Worm (Caenorhabditis elegans) whole organism, young adult: ENCODE measurements around the gene ifet-1.
A peak's percentile ranks its signal among the peaks of the same experiment; 100 is the strongest.

Source experiments
- B0019.2 ChIP-seq: fragments of 200-800 bp; sonication (Bioruptor generic); conservative IDR thresholded peaks from 2 replicates; pipeline ENCODE4 v1.3.6; 2022; ENCODE audit warnings: missing genetic modification reagents, missing genetic modification characterization, missing compliant biosample characterization
- C06A6.2 ChIP-seq: fragments of 200-800 bp; sonication (Bioruptor generic); conservative IDR thresholded peaks from 2 replicates; pipeline ENCODE4 v1.3.6; 2022; ENCODE audit warnings: missing genetic modification characterization, missing compliant biosample characterization
- F33H1.4 ChIP-seq: fragments of 200-800 bp; sonication (Bioruptor generic); IDR thresholded peaks from 2 replicates; pipeline ENCODE4 v1.3.6; 2022; ENCODE audit warnings: missing genetic modification reagents, missing genetic modification characterization, missing compliant biosample characterization
- F37B4.10 ChIP-seq: fragments of 200-800 bp; sonication (Bioruptor generic); IDR thresholded peaks from 2 replicates; pipeline ENCODE4 v1.3.6; 2022; ENCODE audit warnings: missing genetic modification characterization, missing compliant biosample characterization
- Y53F4B.3 ChIP-seq: fragments of 200-800 bp; sonication (Bioruptor generic); IDR thresholded peaks from 2 replicates; pipeline ENCODE4 v1.3.6; 2022; ENCODE audit warnings: missing genetic modification reagents, missing genetic modification characterization, missing compliant biosample characterization
- Y79H2A.3 ChIP-seq: fragments of 200-800 bp; sonication (Bioruptor generic); conservative IDR thresholded peaks from 2 replicates; pipeline ENCODE4 v1.3.6; 2022; ENCODE audit warnings: missing genetic modification reagents, missing genetic modification characterization, missing compliant biosample characterization
- akir-1 ChIP-seq: fragments of 200-800 bp; sonication (Bioruptor generic); optimal IDR thresholded peaks from 2 replicates; lab custom pipeline; 2018; ENCODE audit warnings: mild to moderate bottlenecking, missing genetic modification characterization, moderate library complexity, missing compliant biosample characterization
- aptf-3 ChIP-seq: fragments of 200-800 bp; sonication (Bioruptor generic); IDR thresholded peaks from 2 replicates; pipeline ENCODE4 v1.3.6; 2022; ENCODE audit warnings: missing genetic modification characterization, missing compliant biosample characterization
- attf-3 ChIP-seq: fragments of 200-800 bp; sonication (Bioruptor generic); conservative IDR thresholded peaks from 2 replicates; pipeline ENCODE4 v1.3.6; 2022; ENCODE audit warnings: missing genetic modification reagents, missing genetic modification characterization, missing compliant biosample characterization
- attf-6 ChIP-seq: fragments of 200-800 bp; sonication (Bioruptor generic); IDR thresholded peaks from 2 replicates; pipeline ENCODE4 v1.3.6; 2022; ENCODE audit warnings: missing genetic modification reagents, missing genetic modification characterization, missing compliant biosample characterization
- ceh-100 ChIP-seq: fragments of 200-800 bp; sonication (Bioruptor generic); IDR thresholded peaks from 2 replicates; pipeline ENCODE4 v1.3.6; 2022; ENCODE audit warnings: missing genetic modification reagents, missing genetic modification characterization, missing compliant biosample characterization
- ceh-58 ChIP-seq: fragments of 200-800 bp; sonication (Bioruptor generic); IDR thresholded peaks from 2 replicates; pipeline ENCODE4 v1.3.6; 2022; ENCODE audit warnings: missing genetic modification characterization, missing compliant biosample characterization
- ceh-79 ChIP-seq: sonication (generic microtip); optimal IDR thresholded peaks from 2 replicates; lab custom pipeline; 2017; ENCODE audit warnings: mild to moderate bottlenecking, missing genetic modification characterization, missing compliant biosample characterization
- die-1 ChIP-seq: sonication (generic microtip); optimal IDR thresholded peaks from 2 replicates; lab custom pipeline; 2016; ENCODE audit warnings: missing genotype, mild to moderate bottlenecking, missing genetic modification characterization, missing compliant biosample characterization
- dpl-1 ChIP-seq: fragments of 150-350 bp; optimal IDR thresholded peaks from 2 replicates; lab custom pipeline; 2014; ENCODE audit warnings: missing biosample characterization, missing genetic modification reagents, missing genetic modification characterization
- efl-1 ChIP-seq: fragments of 150-350 bp; optimal IDR thresholded peaks from 2 replicates; lab custom pipeline; 2014; ENCODE audit warnings: missing biosample characterization, missing genetic modification reagents, missing genetic modification characterization
- egl-18 ChIP-seq: fragments of 200-800 bp; sonication (Bioruptor generic); IDR thresholded peaks from 2 replicates; pipeline ENCODE4 v1.3.6; 2022; ENCODE audit warnings: missing genetic modification reagents, missing genetic modification characterization, missing compliant biosample characterization
- egl-44 ChIP-seq: fragments of 200-800 bp; sonication (Bioruptor generic); IDR thresholded peaks from 2 replicates; pipeline ENCODE4 v1.3.6; 2022; ENCODE audit warnings: missing genetic modification reagents, missing genetic modification characterization, missing compliant biosample characterization
- ets-4 ChIP-seq: fragments of 200-800 bp; sonication (Bioruptor generic); optimal IDR thresholded peaks from 2 replicates; lab custom pipeline; 2018; ENCODE audit warnings: mild to moderate bottlenecking, missing genetic modification characterization, missing compliant biosample characterization
- hrde-1 ChIP-seq: sonication (generic microtip); optimal IDR thresholded peaks from 2 replicates; lab custom pipeline; 2016; ENCODE audit warnings: missing genetic modification characterization, mild to moderate bottlenecking, missing compliant biosample characterization, moderate library complexity, missing genotype, missing genetic modification reagents, borderline replicate concordance
- hsf-1 ChIP-seq: fragments of 200-800 bp; sonication (Bioruptor generic); IDR thresholded peaks from 2 replicates; pipeline ENCODE4 v1.3.6; 2022; ENCODE audit warnings: missing genetic modification reagents, missing genetic modification characterization, missing compliant biosample characterization
- lag-1 ChIP-seq: fragments of 200-800 bp; sonication (Bioruptor generic); IDR thresholded peaks from 2 replicates; pipeline ENCODE4 v1.3.6; 2022; ENCODE audit warnings: missing genetic modification reagents, missing genetic modification characterization, missing compliant biosample characterization
- let-526 ChIP-seq: fragments of 200-800 bp; sonication (Bioruptor generic); IDR thresholded peaks from 2 replicates; pipeline ENCODE4 v1.3.6; 2022; ENCODE audit warnings: missing genetic modification reagents, missing genetic modification characterization, missing compliant biosample characterization
- lin-40 ChIP-seq: sonication (generic microtip); optimal IDR thresholded peaks from 2 replicates; lab custom pipeline; 2016; ENCODE audit warnings: missing genetic modification characterization, mild to moderate bottlenecking, missing compliant biosample characterization, missing genotype, missing genetic modification reagents
- lin-54 ChIP-seq: fragments of 200-800 bp; sonication (Bioruptor generic); optimal IDR thresholded peaks from 2 replicates; lab custom pipeline; 2018; ENCODE audit warnings: mild to moderate bottlenecking, missing genetic modification characterization, missing compliant biosample characterization
- lir-1 ChIP-seq: fragments of 200-800 bp; sonication (Bioruptor generic); conservative IDR thresholded peaks from 2 replicates; pipeline ENCODE4 v1.3.6; 2022; ENCODE audit warnings: missing genetic modification reagents, missing genetic modification characterization, missing compliant biosample characterization
- lsl-1 ChIP-seq: fragments of 200-800 bp; sonication (Bioruptor generic); optimal IDR thresholded peaks from 2 replicates; lab custom pipeline; 2018; ENCODE audit warnings: mild to moderate bottlenecking, missing genetic modification characterization, moderate library complexity, missing compliant biosample characterization
- madf-6 ChIP-seq: fragments of 200-800 bp; sonication (Bioruptor generic); IDR thresholded peaks from 2 replicates; pipeline ENCODE4 v1.3.6; 2022; ENCODE audit warnings: missing genetic modification reagents, missing genetic modification characterization, missing compliant biosample characterization
- madf-8 ChIP-seq: fragments of 200-800 bp; sonication (Bioruptor generic); conservative IDR thresholded peaks from 2 replicates; pipeline ENCODE4 v1.3.6; 2022; ENCODE audit warnings: missing genetic modification reagents, missing genetic modification characterization, missing compliant biosample characterization
- mes-4 ChIP-seq: sonication (generic microtip); optimal IDR thresholded peaks from 2 replicates; lab custom pipeline; 2016; ENCODE audit warnings: missing genotype, missing genetic modification characterization, missing compliant biosample characterization
- nfya-2 ChIP-seq: fragments of 200-800 bp; sonication (Bioruptor generic); IDR thresholded peaks from 2 replicates; pipeline ENCODE4 v1.3.6; 2022; ENCODE audit warnings: missing genetic modification reagents, missing genetic modification characterization, missing compliant biosample characterization
- nhr-179 ChIP-seq: sonication (generic microtip); optimal IDR thresholded peaks from 2 replicates; lab custom pipeline; 2016; ENCODE audit warnings: mild to moderate bottlenecking, missing genetic modification characterization, missing compliant biosample characterization
- nhr-27 ChIP-seq: fragments of 200-800 bp; sonication (Bioruptor generic); optimal IDR thresholded peaks from 2 replicates; lab custom pipeline; 2018; ENCODE audit warnings: mild to moderate bottlenecking, missing genetic modification characterization, moderate library complexity, missing compliant biosample characterization
- nhr-80 ChIP-seq: sonication (generic microtip); optimal IDR thresholded peaks from 2 replicates; lab custom pipeline; 2016; ENCODE audit warnings: missing genetic modification characterization, missing compliant biosample characterization
- nhr-90 ChIP-seq: sonication (generic microtip); optimal IDR thresholded peaks from 2 replicates; lab custom pipeline; 2016; ENCODE audit warnings: missing genotype, mild to moderate bottlenecking, missing genetic modification characterization, missing compliant biosample characterization
- pbrm-1 ChIP-seq: fragments of 200-800 bp; sonication (Bioruptor generic); IDR thresholded peaks from 2 replicates; pipeline ENCODE4 v1.3.6; 2022; ENCODE audit warnings: missing genetic modification reagents, missing genetic modification characterization, missing compliant biosample characterization
- pha-4 ChIP-seq: fragments of 150-350 bp; sonication (generic microtip); optimal IDR thresholded peaks from 2 replicates; lab custom pipeline; 2014; ENCODE audit warnings: missing biosample characterization, missing genetic modification reagents, missing genetic modification characterization
- repo-1 ChIP-seq: sonication (generic microtip); optimal IDR thresholded peaks from 2 replicates; lab custom pipeline; 2017; ENCODE audit warnings: mild to moderate bottlenecking, missing genetic modification characterization, missing compliant biosample characterization
- snpc-3.4 ChIP-seq: sonication (generic microtip); optimal IDR thresholded peaks from 2 replicates; lab custom pipeline; 2017; ENCODE audit warnings: missing genetic modification characterization, mild to moderate bottlenecking, missing compliant biosample characterization, antibody characterized with exemption, moderate library complexity, missing genotype, missing genetic modification reagents
- snpc-4 ChIP-seq, 5 experiments: fragments of 150-350 bp in 1 of 5; sonication (generic microtip) in 4 of 5; optimal IDR thresholded peaks; 2 replicates each; lab custom pipeline; 2014 to 2018; ENCODE audit warnings: missing genetic modification characterization in 5 of 5, missing biosample characterization in 3 of 5, antibody characterized with exemption in 2 of 5, mild to moderate bottlenecking in 2 of 5, missing compliant biosample characterization in 2 of 5, missing genotype in 2 of 5, moderate library complexity in 2 of 5, missing genetic modification reagents in 1 of 5
- xnd-1 ChIP-seq: sonication (generic microtip); optimal IDR thresholded peaks from 2 replicates; lab custom pipeline; 2016; ENCODE audit warnings: missing genotype, missing genetic modification reagents, missing genetic modification characterization, missing compliant biosample characterization
- ztf-26 ChIP-seq: sonication (generic microtip); optimal IDR thresholded peaks from 2 replicates; lab custom pipeline; 2017; ENCODE audit warnings: missing genetic modification characterization, missing compliant biosample characterization

ifet-1 gene

ce11 chrIII:4439493-4439983 is 35.4 kb downstream of the ifet-1 start, which contains the start of gene C28A5.2:
Gene C28A5.2, minus strand, starts transcription at chrIII:4439543.
- no peak for TF ChIP-seq ets-4 (GFP tag; lab: Kevin White, UChicago)
- no peak for TF ChIP-seq attf-6
- peak; percentile 79 for TF ChIP-seq F33H1.4 (GFP tag; lab: Robert Waterston, UW)
- no peak for TF ChIP-seq nhr-27 (tag; lab: Kevin White, UChicago)
- TF ChIP-seq xnd-1 (tag; lab: Kevin White, UChicago), result peak; percentile 62
- no peak for TF ChIP-seq egl-44 (GFP tag; lab: Robert Waterston, UW)
- TF ChIP-seq C06A6.2 (GFP tag; lab: Robert Waterston, UW), result no peak
- TF ChIP-seq lin-40, result no peak
- no peak for TF ChIP-seq nhr-80 (tag; lab: Kevin White, UChicago)
- TF ChIP-seq B0019.2 (GFP tag; lab: Robert Waterston, UW), result no peak
- TF ChIP-seq lin-54 (GFP tag; lab: Kevin White, UChicago), result no peak
- no peak for TF ChIP-seq lir-1
- no peak for TF ChIP-seq mes-4 (tag; lab: Kevin White, UChicago)
- TF ChIP-seq die-1, result no peak
- TF ChIP-seq egl-18 (GFP tag; lab: Robert Waterston, UW), result no peak
- TF ChIP-seq snpc-4 (GFP tag; optimal IDR thresholded peaks at IDR 0.05; lab: Kevin White, UChicago), result no peak
- no peak for TF ChIP-seq snpc-4 (tag; optimal IDR thresholded peaks at IDR 0.05; lab: Kevin White, UChicago)
- TF ChIP-seq pbrm-1, result no peak
- no peak for TF ChIP-seq ceh-79 (tag; lab: Kevin White, UChicago)
- no peak for TF ChIP-seq efl-1
- peak; percentile 90 for TF ChIP-seq madf-8 (GFP tag; lab: Robert Waterston, UW)
- no peak for TF ChIP-seq hsf-1
- TF ChIP-seq madf-6 (GFP tag; lab: Robert Waterston, UW), result peak; percentile 91
- TF ChIP-seq dpl-1 (GFP tag; lab: Kevin White, UChicago), result no peak
- no peak for TF ChIP-seq nfya-2 (GFP tag; lab: Robert Waterston, UW)
- TF ChIP-seq lag-1 (GFP tag; lab: Robert Waterston, UW), result no peak
- TF ChIP-seq snpc-3.4 (tag; lab: Kevin White, UChicago), result no peak
- TF ChIP-seq nhr-90 (tag; lab: Kevin White, UChicago), result no peak
- no peak for TF ChIP-seq Y53F4B.3 (GFP tag; lab: Robert Waterston, UW)
- TF ChIP-seq attf-3, result no peak
- no peak for TF ChIP-seq akir-1 (GFP tag; lab: Kevin White, UChicago)
- no peak for TF ChIP-seq ztf-26 (tag; lab: Kevin White, UChicago)
- no peak for TF ChIP-seq let-526 (GFP tag; lab: Robert Waterston, UW)
- no peak for TF ChIP-seq ceh-100 (GFP tag; lab: Robert Waterston, UW)
- no peak for TF ChIP-seq repo-1 (tag; lab: Kevin White, UChicago)
- no peak for TF ChIP-seq nhr-179 (tag; lab: Kevin White, UChicago)
- no peak for TF ChIP-seq pha-4 (tag; lab: Kevin White, UChicago)
- TF ChIP-seq Y79H2A.3 (GFP tag; lab: Robert Waterston, UW), result no peak
- TF ChIP-seq hrde-1 (tag; lab: Kevin White, UChicago), result no peak
- TF ChIP-seq lsl-1 (GFP tag; lab: Kevin White, UChicago), result peak; percentile 76
- TF ChIP-seq, all 124 proteins: peak for 5

- TF ChIP-seq pbrm-1 (no peak), aptf-3 (peak; percentile 81; the same call in 1 of the 2 replicates), ceh-58 (GFP tag; lab: Robert Waterston, UW) (0 out of 2 replicates have a peak, but pooled peaks have one; percentile 59), nfya-2 (GFP tag; lab: Robert Waterston, UW) (0 out of 2 replicates have a peak, but pooled peaks have one; percentile 18), F37B4.10 (GFP tag; lab: Robert Waterston, UW) (0 out of 2 replicates have a peak, but pooled peaks have one; percentile 75), hrde-1 (tag; lab: Kevin White, UChicago) (no peak)
Measured at ce11 chrIII:4435262-4435661, 39.7 kb downstream of the ifet-1 start.
